Worm (Caenorhabditis elegans) whole organism, L4/young adult: ENCODE measurements around the gene nlp-78.

Experiments
- W03F9.2 ChIP-seq: fragments of 150-350 bp; optimal IDR thresholded peaks from 2 replicates; lab custom pipeline; 2014; ENCODE audit warnings: missing biosample characterization, missing genetic modification characterization
- dao-5 ChIP-seq: sonication (generic microtip); optimal IDR thresholded peaks from 2 replicates; lab custom pipeline; 2016; ENCODE audit warnings: missing genotype, missing genetic modification characterization, moderate library complexity, missing compliant biosample characterization
- him-1 ChIP-seq: sonication (generic microtip); optimal IDR thresholded peaks from 2 replicates; lab custom pipeline; 2016; ENCODE audit warnings: missing genotype, missing genetic modification reagents, missing genetic modification characterization, missing compliant biosample characterization

- TF ChIP-seq him-1 (tag; lab: Kevin White, UChicago) (no peak), W03F9.2 (peak; percentile 42), dao-5 (tag; lab: Kevin White, UChicago) (no peak)
These were observed 41.7 kb upstream of the nlp-78 start for ce11 chrII:9094247-9094790.
